Worm (Caenorhabditis elegans) whole organism, L3 larva: ENCODE data around the gene clc-4.

Experiments used
- R02D3.7 ChIP-seq: fragments of 150-350 bp; optimal IDR thresholded peaks from 2 replicates; lab custom pipeline; 2014; ENCODE audit warnings: missing biosample characterization, missing genetic modification characterization
- ZK546.5 ChIP-seq: sonication (generic microtip); optimal IDR thresholded peaks from 2 replicates; lab custom pipeline; 2017; ENCODE audit warnings: missing biosample characterization, missing genetic modification characterization
- aly-2 ChIP-seq: fragments of 150-350 bp; optimal IDR thresholded peaks from 2 replicates; lab custom pipeline; 2014; ENCODE audit warnings: missing biosample characterization, missing genetic modification characterization
- ama-1 ChIP-seq: fragments of 150-350 bp; optimal IDR thresholded peaks from 2 replicates; lab custom pipeline; 2018
- ceh-16 ChIP-seq: sonication (generic microtip); optimal IDR thresholded peaks from 2 replicates; lab custom pipeline; 2017; ENCODE audit warnings: missing biosample characterization, missing genetic modification characterization
- ceh-28 ChIP-seq: fragments of 150-350 bp; optimal IDR thresholded peaks from 2 replicates; lab custom pipeline; 2014; ENCODE audit warnings: missing biosample characterization, missing genetic modification reagents, missing genetic modification characterization
- ceh-82 ChIP-seq: fragments of 150-350 bp; optimal IDR thresholded peaks from 2 replicates; lab custom pipeline; 2014; ENCODE audit warnings: missing biosample characterization, missing genetic modification characterization
- ceh-9 ChIP-seq: sonication (generic microtip); optimal IDR thresholded peaks from 2 replicates; lab custom pipeline; 2018; ENCODE audit warnings: missing biosample characterization, missing genetic modification characterization
- daf-12 ChIP-seq: fragments of 150-350 bp; optimal IDR thresholded peaks from 2 replicates; lab custom pipeline; 2014; ENCODE audit warnings: missing biosample characterization, missing genetic modification reagents, missing genetic modification characterization
- egl-27 ChIP-seq: sonication (generic microtip); optimal IDR thresholded peaks from 4 replicates; lab custom pipeline; 2017; ENCODE audit warnings: missing biosample characterization, missing genetic modification reagents, missing genetic modification characterization
- egl-5 ChIP-seq: fragments of 150-350 bp; optimal IDR thresholded peaks from 2 replicates; lab custom pipeline; 2017; ENCODE audit warnings: missing biosample characterization, missing genetic modification reagents, missing genetic modification characterization, inconsistent platforms
- elt-1 ChIP-seq: fragments of 150-350 bp; optimal IDR thresholded peaks from 2 replicates; lab custom pipeline; 2014; ENCODE audit warnings: missing biosample characterization, missing genetic modification characterization
- elt-2 ChIP-seq: sonication (generic microtip); optimal IDR thresholded peaks from 2 replicates; lab custom pipeline; 2016; ENCODE audit warnings: missing genetic modification reagents, mild to moderate bottlenecking, missing genetic modification characterization, missing compliant biosample characterization
- elt-3 ChIP-seq, 3 experiments: fragments of 150-350 bp in 1 of 3; sonication (generic microtip) in 2 of 3; optimal IDR thresholded peaks; 2 replicates in 2 of 3; 4 replicates in 1 of 3; lab custom pipeline; 2014 to 2017; ENCODE audit warnings: missing biosample characterization in 3 of 3, missing genetic modification characterization in 3 of 3
- eor-1 ChIP-seq, 2 experiments: fragments of 150-350 bp; optimal IDR thresholded peaks; 2 replicates each; lab custom pipeline; 2014 to 2018; ENCODE audit warnings: missing biosample characterization in 2 of 2, missing genetic modification characterization in 2 of 2
- fkh-10 ChIP-seq: sonication (generic microtip); optimal IDR thresholded peaks from 2 replicates; lab custom pipeline; 2017; ENCODE audit warnings: missing biosample characterization, missing genetic modification reagents, missing genetic modification characterization
- fkh-2 ChIP-seq: fragments of 150-350 bp; optimal IDR thresholded peaks from 2 replicates; lab custom pipeline; 2014; ENCODE audit warnings: missing biosample characterization, missing genetic modification reagents, missing genetic modification characterization
- fos-1 ChIP-seq: fragments of 150-350 bp; optimal IDR thresholded peaks from 2 replicates; lab custom pipeline; 2014; ENCODE audit warnings: missing biosample characterization, missing genetic modification characterization
- hmg-11 ChIP-seq: sonication (generic microtip); optimal IDR thresholded peaks from 2 replicates; lab custom pipeline; 2016; ENCODE audit warnings: missing genetic modification characterization, missing compliant biosample characterization
- jun-1 ChIP-seq: fragments of 150-350 bp; optimal IDR thresholded peaks from 2 replicates; lab custom pipeline; 2014; ENCODE audit warnings: missing biosample characterization, missing genetic modification reagents, missing genetic modification characterization
- lin-15B ChIP-seq: fragments of 150-350 bp; optimal IDR thresholded peaks from 2 replicates; lab custom pipeline; 2014; ENCODE audit warnings: missing biosample characterization, missing genetic modification characterization
- lin-39 ChIP-seq: fragments of 150-350 bp; optimal IDR thresholded peaks from 2 replicates; lab custom pipeline; 2018; ENCODE audit warnings: missing biosample characterization, missing genetic modification reagents, missing genetic modification characterization
- lsy-12 ChIP-seq: sonication (generic microtip); optimal IDR thresholded peaks from 2 replicates; lab custom pipeline; 2016; ENCODE audit warnings: mild to moderate bottlenecking, missing genetic modification characterization, missing compliant biosample characterization
- mdl-1 ChIP-seq: fragments of 150-350 bp; optimal IDR thresholded peaks from 2 replicates; lab custom pipeline; 2014; ENCODE audit warnings: missing biosample characterization, missing genetic modification characterization
- mml-1 ChIP-seq: fragments of 150-350 bp; sonication (generic microtip); optimal IDR thresholded peaks from 3 replicates; lab custom pipeline; 2014; ENCODE audit warnings: missing biosample characterization, missing genetic modification characterization
- nfya-1 ChIP-seq: sonication (generic microtip); optimal IDR thresholded peaks from 2 replicates; lab custom pipeline; 2017; ENCODE audit warnings: missing genetic modification characterization, mild to moderate bottlenecking, missing compliant biosample characterization, antibody characterized with exemption, moderate library complexity; ENCODE audit not compliant: insufficient read depth
- nhr-11 ChIP-seq: fragments of 150-350 bp; optimal IDR thresholded peaks from 2 replicates; lab custom pipeline; 2014; ENCODE audit warnings: missing biosample characterization, missing genetic modification characterization
- nhr-12 ChIP-seq: fragments of 150-350 bp; optimal IDR thresholded peaks from 2 replicates; lab custom pipeline; 2014; ENCODE audit warnings: missing biosample characterization, missing genetic modification characterization
- nhr-23 ChIP-seq: fragments of 150-350 bp; optimal IDR thresholded peaks from 2 replicates; lab custom pipeline; 2014; ENCODE audit warnings: missing biosample characterization, missing genetic modification reagents, missing genetic modification characterization
- nhr-237 ChIP-seq: fragments of 150-350 bp; optimal IDR thresholded peaks from 2 replicates; lab custom pipeline; 2014; ENCODE audit warnings: missing biosample characterization, missing genetic modification characterization
- nhr-25 ChIP-seq: sonication (generic microtip); optimal IDR thresholded peaks from 2 replicates; lab custom pipeline; 2017; ENCODE audit warnings: missing biosample characterization, missing genetic modification characterization
- nhr-28 ChIP-seq: fragments of 150-350 bp; optimal IDR thresholded peaks from 2 replicates; lab custom pipeline; 2014; ENCODE audit warnings: missing biosample characterization, missing genetic modification characterization
- nhr-43 ChIP-seq: sonication (generic microtip); optimal IDR thresholded peaks from 2 replicates; lab custom pipeline; 2016; ENCODE audit warnings: mild to moderate bottlenecking, missing genetic modification characterization, missing compliant biosample characterization; ENCODE audit not compliant: poor library complexity, severe bottlenecking
- nhr-67 ChIP-seq: fragments of 150-350 bp; optimal IDR thresholded peaks from 2 replicates; lab custom pipeline; 2014; ENCODE audit warnings: missing biosample characterization, missing genetic modification characterization
- nhr-76 ChIP-seq: fragments of 150-350 bp; sonication (generic microtip); optimal IDR thresholded peaks from 5 replicates; lab custom pipeline; 2014; ENCODE audit warnings: missing biosample characterization, missing genetic modification characterization
- nhr-77 ChIP-seq: fragments of 150-350 bp; optimal IDR thresholded peaks from 2 replicates; lab custom pipeline; 2014; ENCODE audit warnings: missing biosample characterization, missing genetic modification characterization
- pha-4 ChIP-seq: fragments of 150-350 bp; optimal IDR thresholded peaks from 2 replicates; lab custom pipeline; 2014; ENCODE audit warnings: missing biosample characterization, missing genetic modification reagents, missing genetic modification characterization
- pqm-1 ChIP-seq: fragments of 150-350 bp; optimal IDR thresholded peaks from 2 replicates; lab custom pipeline; 2017; ENCODE audit warnings: missing biosample characterization, missing genetic modification characterization, inconsistent platforms
- sea-2 ChIP-seq: fragments of 150-350 bp; sonication (generic microtip); optimal IDR thresholded peaks from 4 replicates; lab custom pipeline; 2014; ENCODE audit warnings: missing biosample characterization, missing genetic modification reagents, missing genetic modification characterization
- skn-1 ChIP-seq: fragments of 150-350 bp; optimal IDR thresholded peaks from 2 replicates; lab custom pipeline; 2014; ENCODE audit warnings: missing biosample characterization, missing genetic modification characterization
- snpc-4 ChIP-seq: fragments of 150-350 bp; optimal IDR thresholded peaks from 2 replicates; lab custom pipeline; 2014; ENCODE audit warnings: missing biosample characterization, missing genetic modification characterization
- tbx-2 ChIP-seq: sonication (generic microtip); optimal IDR thresholded peaks from 2 replicates; lab custom pipeline; 2016; ENCODE audit warnings: mild to moderate bottlenecking, missing genetic modification characterization, missing compliant biosample characterization
- unc-39 ChIP-seq: sonication (generic microtip); optimal IDR thresholded peaks from 4 replicates; lab custom pipeline; 2017; ENCODE audit warnings: missing biosample characterization, missing genetic modification characterization
- unc-62 ChIP-seq: fragments of 150-350 bp; sonication (generic microtip); optimal IDR thresholded peaks from 4 replicates; lab custom pipeline; 2014; ENCODE audit warnings: missing biosample characterization, missing genetic modification reagents, missing genetic modification characterization
- zag-1 ChIP-seq: fragments of 150-350 bp; optimal IDR thresholded peaks from 2 replicates; lab custom pipeline; 2014; ENCODE audit warnings: missing biosample characterization, missing genetic modification characterization
- ztf-11 ChIP-seq: fragments of 150-350 bp; optimal IDR thresholded peaks from 2 replicates; lab custom pipeline; 2014; ENCODE audit warnings: missing biosample characterization, missing genetic modification characterization
- ztf-4 ChIP-seq: fragments of 150-350 bp; optimal IDR thresholded peaks from 2 replicates; lab custom pipeline; 2014; ENCODE audit warnings: missing biosample characterization, missing genetic modification characterization

clc-4 gene

ce11 chrX:10770988-10771496 lies 12.7 kb downstream of the clc-4 start:
- TF ChIP-seq nhr-76 (no peak), egl-5 (tag; lab: Kevin White, UChicago) (peak; percentile 66), nhr-28 (tag; lab: Kevin White, UChicago) (no peak), ztf-11 (tag; lab: Kevin White, UChicago) (no peak), zag-1 (tag; lab: Kevin White, UChicago) (no peak), ZK546.5 (tag; lab: Kevin White, UChicago) (no peak), skn-1 (tag; lab: Kevin White, UChicago) (peak; percentile 34), nfya-1 (tag; lab: Kevin White, UChicago) (peak; percentile 90), nhr-25 (peak; percentile 55), lin-39 (peak; percentile 89), jun-1 (tag; lab: Kevin White, UChicago) (no peak), ama-1 (lab: Kevin White, UChicago) (no peak), fkh-10 (GFP tag; lab: Kevin White, UChicago) (peak; percentile 92), mdl-1 (peak; percentile 61), unc-39 (no peak), ceh-16 (tag; lab: Kevin White, UChicago) (no peak), hmg-11 (tag; lab: Kevin White, UChicago) (peak; percentile 49), mml-1 (no peak), ztf-4 (tag; lab: Kevin White, UChicago) (peak; percentile 33), nhr-12 (no peak), lin-15B (tag; lab: Kevin White, UChicago) (peak; percentile 3), eor-1 (tag; optimal IDR thresholded peaks at IDR 0.05; lab: Kevin White, UChicago) (no peak), ceh-28 (tag; lab: Kevin White, UChicago) (peak; percentile 30), ceh-82 (no peak), tbx-2 (tag; lab: Kevin White, UChicago) (peak; percentile 66), unc-62 (GFP tag; lab: Kevin White, UChicago) (peak; percentile 78), ceh-9 (tag; lab: Kevin White, UChicago) (no peak), elt-3 (tag; optimal IDR thresholded peaks at IDR 0.05; lab: Kevin White, UChicago) (peak in 2 of 3 experiments; percentile 23 to 26), lsy-12 (tag; lab: Kevin White, UChicago) (peak; percentile 74), nhr-23 (tag; lab: Kevin White, UChicago) (peak; percentile 86), pqm-1 (tag; lab: Kevin White, UChicago) (peak; percentile 27), elt-2 (peak; percentile 62), pha-4 (tag; lab: Kevin White, UChicago) (peak; percentile 95), daf-12 (no peak), egl-27 (tag; lab: Kevin White, UChicago) (peak; percentile 36), nhr-237 (tag; lab: Kevin White, UChicago) (no peak), nhr-11 (peak; percentile 82), nhr-43 (peak; percentile 85), fos-1 (no peak), R02D3.7 (no peak), fkh-2 (tag; lab: Kevin White, UChicago) (peak; percentile 18), nhr-77 (tag; lab: Kevin White, UChicago) (no peak), elt-1 (tag; lab: Kevin White, UChicago) (peak; percentile 57), snpc-4 (tag; lab: Kevin White, UChicago) (peak; percentile 54), sea-2 (GFP tag; lab: Kevin White, UChicago) (no peak), aly-2 (tag; lab: Kevin White, UChicago) (no peak), nhr-67 (tag; lab: Kevin White, UChicago) (no peak)
